Worm (Caenorhabditis elegans) whole organism, midembryonic: ENCODE results near the gene ucp-4.

Source experiments
- T22C8.4 ChIP-seq: fragments of 200-800 bp; sonication (Bioruptor generic); IDR thresholded peaks from 2 replicates; pipeline ENCODE4 v1.3.6; 2022; ENCODE audit warnings: missing genetic modification characterization, missing compliant biosample characterization
- cog-1 ChIP-seq: sonication (generic microtip); optimal IDR thresholded peaks from 2 replicates; lab custom pipeline; 2016; ENCODE audit warnings: missing genetic modification characterization, missing compliant biosample characterization
- flt-1 ChIP-seq: fragments of 200-800 bp; sonication (Bioruptor generic); IDR thresholded peaks from 2 replicates; pipeline ENCODE4 v1.3.6; 2022; ENCODE audit warnings: missing genetic modification characterization, missing compliant biosample characterization
- klf-2 ChIP-seq: fragments of 200-800 bp; sonication (Bioruptor generic); conservative IDR thresholded peaks from 2 replicates; pipeline ENCODE4 v1.3.6; 2022; ENCODE audit warnings: missing genetic modification reagents, missing genetic modification characterization, missing compliant biosample characterization
- med-1 ChIP-seq: sonication (generic microtip); optimal IDR thresholded peaks from 2 replicates; lab custom pipeline; 2017; ENCODE audit warnings: missing genetic modification characterization, mild to moderate bottlenecking, missing compliant biosample characterization, antibody characterized with exemption, missing genetic modification reagents; ENCODE audit not compliant: insufficient read depth
- ref-1 ChIP-seq: fragments of 200-800 bp; sonication (Bioruptor generic); conservative IDR thresholded peaks from 2 replicates; pipeline ENCODE4 v1.3.6; 2022; ENCODE audit warnings: missing genetic modification reagents, missing genetic modification characterization, missing compliant biosample characterization
- tab-1 ChIP-seq: fragments of 200-800 bp; sonication (Bioruptor generic); IDR thresholded peaks from 2 replicates; pipeline ENCODE4 v1.3.6; 2022; ENCODE audit warnings: missing genetic modification characterization, missing compliant biosample characterization
- ztf-23 ChIP-seq: fragments of 200-800 bp; sonication (Bioruptor generic); IDR thresholded peaks from 2 replicates; pipeline ENCODE4 v1.3.6; 2022; ENCODE audit warnings: missing genetic modification reagents, missing genetic modification characterization, missing compliant biosample characterization
- ztf-29 ChIP-seq: fragments of 200-800 bp; sonication (Bioruptor generic); IDR thresholded peaks from 2 replicates; pipeline ENCODE4 v1.3.6; 2022; ENCODE audit warnings: missing genetic modification reagents, missing genetic modification characterization, missing compliant biosample characterization

Gene ucp-4

ce11 chrV:9343629-9344624 is 9.8 kb downstream of the ucp-4 start, which contains the start of gene tos-1:
tos-1 (minus strand) TSS chrV:9344203.
- peak; percentile 77 for TF ChIP-seq ztf-29
- peak; percentile 86; the same call in 1 of the 2 replicates for TF ChIP-seq ref-1 (GFP tag; lab: Robert Waterston, UW)
- peak; percentile 100 for TF ChIP-seq cog-1 (tag; lab: Kevin White, UChicago)
- TF ChIP-seq med-1 (GFP tag; lab: Kevin White, UChicago): no peak
- TF ChIP-seq flt-1: peak; percentile 90
- TF ChIP-seq ztf-23 (GFP tag; lab: Robert Waterston, UW): peak; percentile 87
- 0 out of 2 replicates have a peak, but pooled peaks have one; percentile 14 for TF ChIP-seq klf-2 (GFP tag; lab: Robert Waterston, UW)
- TF ChIP-seq tab-1: no peak; the same call in 1 of the 2 replicates
- 0 out of 2 replicates have a peak, but pooled peaks have one; percentile 15 for TF ChIP-seq T22C8.4

ce11 chrV:9346804-9347203 is 12.7 kb downstream of the ucp-4 start, which contains the start of the genes K07B1.7 and try-5:
K07B1.7 (minus strand) TSS chrV:9346962.
try-5 (plus strand) TSS chrV:9347044.
- TF ChIP-seq med-1 (GFP tag; lab: Kevin White, UChicago) (no peak), cog-1 (tag; lab: Kevin White, UChicago) (no peak), flt-1 (no peak), T22C8.4 (peak; percentile 91), ztf-23 (GFP tag; lab: Robert Waterston, UW) (no peak), ztf-29 (no peak), ref-1 (GFP tag; lab: Robert Waterston, UW) (no peak)

- no peak for TF ChIP-seq cog-1 (tag; lab: Kevin White, UChicago)
- TF ChIP-seq klf-2 (GFP tag; lab: Robert Waterston, UW): no peak
- TF ChIP-seq med-1 (GFP tag; lab: Kevin White, UChicago): no peak
- TF ChIP-seq ztf-23 (GFP tag; lab: Robert Waterston, UW): no peak
- TF ChIP-seq ztf-29: no peak
- TF ChIP-seq tab-1: no peak
- no peak for TF ChIP-seq flt-1
- TF ChIP-seq ref-1 (GFP tag; lab: Robert Waterston, UW): no peak
- no peak for TF ChIP-seq T22C8.4
Measured at ce11 chrV:9349687-9350086, 15.6 kb downstream of the ucp-4 start, which contains the start of gene srx-47. srx-47 (plus strand) TSS chrV:9349987.

ce11 chrV:9352947-9353346 is 18.8 kb downstream of the ucp-4 start, which contains the start of gene srx-46:
srx-46 (plus strand) TSS chrV:9353247.
- TF ChIP-seq flt-1 (no peak), ztf-29 (no peak), ztf-23 (GFP tag; lab: Robert Waterston, UW) (no peak), T22C8.4 (no peak), ref-1 (GFP tag; lab: Robert Waterston, UW) (no peak), klf-2 (GFP tag; lab: Robert Waterston, UW) (no peak), tab-1 (no peak), cog-1 (tag; lab: Kevin White, UChicago) (no peak), med-1 (GFP tag; lab: Kevin White, UChicago) (no peak)

- no peak for TF ChIP-seq med-1 (GFP tag; lab: Kevin White, UChicago)
- TF ChIP-seq ztf-23 (GFP tag; lab: Robert Waterston, UW): no peak
- TF ChIP-seq klf-2 (GFP tag; lab: Robert Waterston, UW): no peak
- no peak for TF ChIP-seq flt-1
- no peak for TF ChIP-seq tab-1
Measured at ce11 chrV:9355371-9355770, 21.3 kb downstream of the ucp-4 start, which contains the start of gene ttr-40. ttr-40 (minus strand) TSS chrV:9355471.

ce11 chrV:9356345-9356744 is 22.2 kb downstream of the ucp-4 start, which contains the start of gene ttr-49:
ttr-49 (minus strand) TSS chrV:9356515.
- TF ChIP-seq T22C8.4: no peak
- no peak for TF ChIP-seq ref-1 (GFP tag; lab: Robert Waterston, UW)
- TF ChIP-seq flt-1: no peak
- TF ChIP-seq ztf-29: no peak
- TF ChIP-seq cog-1 (tag; lab: Kevin White, UChicago): no peak
- TF ChIP-seq ztf-23 (GFP tag; lab: Robert Waterston, UW): no peak
- no peak for TF ChIP-seq klf-2 (GFP tag; lab: Robert Waterston, UW)
- no peak for TF ChIP-seq tab-1
- no peak for TF ChIP-seq med-1 (GFP tag; lab: Kevin White, UChicago)

- no peak for TF ChIP-seq klf-2 (GFP tag; lab: Robert Waterston, UW)
- no peak for TF ChIP-seq ztf-29
- TF ChIP-seq tab-1: no peak
- no peak for TF ChIP-seq ztf-23 (GFP tag; lab: Robert Waterston, UW)
- TF ChIP-seq flt-1: no peak
- no peak for TF ChIP-seq med-1 (GFP tag; lab: Kevin White, UChicago)
- TF ChIP-seq cog-1 (tag; lab: Kevin White, UChicago): no peak
- TF ChIP-seq ref-1 (GFP tag; lab: Robert Waterston, UW): no peak
- no peak for TF ChIP-seq T22C8.4
Measured at ce11 chrV:9359674-9360073, 25.6 kb downstream of the ucp-4 start, which contains the start of gene gpa-3. gpa-3 (minus strand) TSS chrV:9359774.

ce11 chrV:9370986-9371385 is 36.9 kb downstream of the ucp-4 start, which contains the start of gene E02C12.6:
E02C12.6 (minus strand) TSS chrV:9371086.
- TF ChIP-seq flt-1: no peak
- no peak for TF ChIP-seq ref-1 (GFP tag; lab: Robert Waterston, UW)
- no peak for TF ChIP-seq T22C8.4
- TF ChIP-seq cog-1 (tag; lab: Kevin White, UChicago): no peak
- no peak for TF ChIP-seq ztf-23 (GFP tag; lab: Robert Waterston, UW)

- TF ChIP-seq ref-1 (GFP tag; lab: Robert Waterston, UW) (no peak), cog-1 (tag; lab: Kevin White, UChicago) (no peak), ztf-23 (GFP tag; lab: Robert Waterston, UW) (no peak), med-1 (GFP tag; lab: Kevin White, UChicago) (no peak), ztf-29 (no peak), tab-1 (no peak), flt-1 (no peak), klf-2 (GFP tag; lab: Robert Waterston, UW) (no peak), T22C8.4 (no peak)
Measured at ce11 chrV:9373473-9373872, 39.4 kb downstream of the ucp-4 start, which contains the start of gene E02C12.8. E02C12.8 (minus strand) TSS chrV:9373613.
